Fruit fly (Drosophila melanogaster) whole organism, prepupa: Measurements from ENCODE around the gene CG31064.

Source experiments
- CG10631 ChIP-seq: fragments of 200-800 bp; sonication (Bioruptor generic); optimal IDR thresholded peaks from 2 replicates; lab custom pipeline; 2016; ENCODE audit warnings: missing biosample characterization, missing genetic modification characterization
- CG3919 ChIP-seq: fragments of 200-800 bp; sonication (Bioruptor generic); optimal IDR thresholded peaks from 3 replicates; lab custom pipeline; 2016; ENCODE audit warnings: missing biosample characterization, missing genetic modification characterization
- Ets96B ChIP-seq: fragments of 200-800 bp; optimal IDR thresholded peaks from 2 replicates; lab custom pipeline; 2019; ENCODE audit warnings: missing biosample characterization, mild to moderate bottlenecking, missing genetic modification characterization, moderate library complexity
- svp ChIP-seq: fragments of 200-800 bp; sonication (Bioruptor generic); peaks from one replicate; lab custom pipeline; 2016; ENCODE audit warnings: missing biosample characterization, missing genetic modification characterization

dm6 chr3R:27185933-27186571 is 52.8 kb downstream of the CG31064 start:
- TF ChIP-seq Ets96B = peak; percentile 72
- peak; percentile 58 for TF ChIP-seq CG10631 (GFP tag; lab: Kevin White, UChicago)
- peak; percentile 65 for TF ChIP-seq CG3919 (GFP tag; lab: Kevin White, UChicago)
- TF ChIP-seq svp (GFP tag; lab: Kevin White, UChicago) = peak; percentile 82
